Fruit fly (Drosophila melanogaster) whole organism, embryonic: ENCODE results near the gene CG14229.

Experiments
- B-H2 ChIP-seq: fragments of 200-800 bp; sonication (Bioruptor generic); optimal IDR thresholded peaks from 2 replicates; lab custom pipeline; 2018; ENCODE audit warnings: missing biosample characterization, mild to moderate bottlenecking, missing genetic modification characterization
- CG10147 ChIP-seq: fragments of 200-800 bp; sonication (Bioruptor generic); optimal IDR thresholded peaks from 2 replicates; lab custom pipeline; 2019; ENCODE audit warnings: missing biosample characterization, mild to moderate bottlenecking, missing genetic modification characterization, moderate library complexity
- CG1024 ChIP-seq: fragments of 200-800 bp; sonication (Bioruptor generic); IDR thresholded peaks from 2 replicates; pipeline ENCODE4 v1.3.6; 2022; ENCODE audit warnings: missing biosample characterization, missing genetic modification characterization
- CG10543 ChIP-seq: fragments of 200-800 bp; sonication (Bioruptor generic); optimal IDR thresholded peaks from 3 replicates; lab custom pipeline; 2017; ENCODE audit warnings: missing biosample characterization, mild to moderate bottlenecking, missing genetic modification characterization, moderate library complexity
- CG11695 ChIP-seq: fragments of 200-800 bp; sonication (Bioruptor generic); IDR thresholded peaks from 3 replicates; pipeline ENCODE4 v1.3.6; 2022; ENCODE audit warnings: missing biosample characterization, missing genetic modification characterization
- CG12659 ChIP-seq: fragments of 200-800 bp; sonication (Bioruptor generic); optimal IDR thresholded peaks from 3 replicates; lab custom pipeline; 2017; ENCODE audit warnings: mild to moderate bottlenecking, missing biosample characterization, missing genetic modification reagents, missing genetic modification characterization
- CG14441 ChIP-seq: fragments of 200-800 bp; sonication (Bioruptor generic); IDR thresholded peaks from 2 replicates; pipeline ENCODE4 v1.3.6; 2022; ENCODE audit warnings: missing biosample characterization, missing genetic modification characterization
- CG15073 ChIP-seq: fragments of 200-800 bp; sonication (Bioruptor generic); optimal IDR thresholded peaks from 2 replicates; lab custom pipeline; 2016; ENCODE audit warnings: missing biosample characterization, missing genetic modification characterization
- CG18764 ChIP-seq: fragments of 200-800 bp; sonication (Bioruptor generic); optimal IDR thresholded peaks from 3 replicates; lab custom pipeline; 2016; ENCODE audit warnings: missing biosample characterization, missing genetic modification characterization
- CG2199 ChIP-seq: fragments of 200-800 bp; sonication (Bioruptor generic); IDR thresholded peaks from 3 replicates; pipeline ENCODE4 v1.3.6; 2022; ENCODE audit warnings: missing biosample characterization, missing genetic modification characterization
- CG2678 ChIP-seq: fragments of 200-800 bp; sonication (Bioruptor generic); optimal IDR thresholded peaks from 3 replicates; lab custom pipeline; 2019; ENCODE audit warnings: missing biosample characterization, mild to moderate bottlenecking, missing genetic modification characterization, moderate library complexity
- CG33213 ChIP-seq: fragments of 200-800 bp; sonication (Bioruptor generic); optimal IDR thresholded peaks from 3 replicates; lab custom pipeline; 2016; ENCODE audit warnings: missing biosample characterization, missing genetic modification characterization
- CG4404 ChIP-seq: fragments of 200-800 bp; sonication (Bioruptor generic); IDR thresholded peaks from 2 replicates; pipeline ENCODE4 v1.3.6; 2022; ENCODE audit warnings: missing biosample characterization, missing genetic modification characterization
- CG4424 ChIP-seq: fragments of 200-800 bp; sonication (Bioruptor generic); optimal IDR thresholded peaks from 3 replicates; lab custom pipeline; 2016; ENCODE audit warnings: missing biosample characterization, missing genetic modification characterization
- CG6683 ChIP-seq: fragments of 200-800 bp; sonication (Bioruptor generic); optimal IDR thresholded peaks from 2 replicates; lab custom pipeline; 2017; ENCODE audit warnings: missing biosample characterization, mild to moderate bottlenecking, missing genetic modification characterization, missing genetic modification reagents
- Dref ChIP-seq: fragments of 200-800 bp; sonication (Bioruptor generic); IDR thresholded peaks from 2 replicates; pipeline ENCODE4 v1.3.6; 2022; ENCODE audit warnings: missing biosample characterization, missing genetic modification characterization
- H2.0 ChIP-seq: fragments of 200-800 bp; sonication (Bioruptor generic); IDR thresholded peaks from 2 replicates; pipeline ENCODE4 v1.3.6; 2022; ENCODE audit warnings: missing biosample characterization, missing genetic modification characterization
- HmgZ ChIP-seq: fragments of 200-800 bp; sonication (Bioruptor generic); optimal IDR thresholded peaks from 2 replicates; lab custom pipeline; 2018; ENCODE audit warnings: missing biosample characterization, mild to moderate bottlenecking, missing genetic modification characterization
- Hr39 ChIP-seq: fragments of >200 bp; optimal IDR thresholded peaks from 2 replicates; lab custom pipeline; 2017
- Hr51 ChIP-seq, 2 experiments: fragments of 200-800 bp; sonication (Bioruptor generic); optimal IDR thresholded peaks; 2 replicates in 1 of 2; 3 replicates in 1 of 2; lab custom pipeline; 2016 to 2018; ENCODE audit warnings: missing biosample characterization in 2 of 2, missing genetic modification characterization in 2 of 2, mild to moderate bottlenecking in 1 of 2, moderate library complexity in 1 of 2
- MBD-R2 ChIP-seq: fragments of 200-800 bp; sonication (Bioruptor generic); IDR thresholded peaks from 2 replicates; pipeline ENCODE4 v1.3.6; 2022; ENCODE audit warnings: missing biosample characterization, missing genetic modification characterization
- ab ChIP-seq: fragments of 200-800 bp; sonication (Bioruptor generic); optimal IDR thresholded peaks from 2 replicates; lab custom pipeline; 2016; ENCODE audit warnings: missing biosample characterization, missing genetic modification characterization
- abd-A ChIP-seq: fragments of 200-800 bp; sonication (Bioruptor generic); optimal IDR thresholded peaks from 3 replicates; lab custom pipeline; 2019; ENCODE audit warnings: missing biosample characterization, mild to moderate bottlenecking, missing genetic modification characterization, moderate library complexity
- ato ChIP-seq: fragments of 200-800 bp; sonication (Bioruptor generic); IDR thresholded peaks from 2 replicates; pipeline ENCODE4 v1.3.6; 2022; ENCODE audit warnings: missing biosample characterization, missing genetic modification characterization; ENCODE audit not compliant: partially characterized antibody
- croc ChIP-seq: fragments of 200-800 bp; sonication (Bioruptor generic); conservative IDR thresholded peaks from 3 replicates; pipeline ENCODE4 v1.3.6; 2022; ENCODE audit warnings: missing biosample characterization, missing genetic modification characterization
- cwo ChIP-seq: fragments of 200-800 bp; sonication (Bioruptor generic); optimal IDR thresholded peaks from 3 replicates; lab custom pipeline; 2017; ENCODE audit warnings: missing biosample characterization, missing genetic modification characterization, mild to moderate bottlenecking, moderate library complexity, missing genetic modification reagents
- dati ChIP-seq: fragments of 200-800 bp; sonication (Bioruptor generic); IDR thresholded peaks from 2 replicates; pipeline ENCODE4 v1.3.6; 2022; ENCODE audit warnings: missing biosample characterization, missing genetic modification characterization
- en ChIP-seq: fragments of 200-800 bp; sonication (Bioruptor generic); optimal IDR thresholded peaks from 2 replicates; lab custom pipeline; 2016; ENCODE audit warnings: missing biosample characterization, missing genetic modification characterization
- ewg ChIP-seq: fragments of 200-800 bp; sonication (Bioruptor generic); optimal IDR thresholded peaks from 3 replicates; lab custom pipeline; 2017; ENCODE audit warnings: mild to moderate bottlenecking, missing biosample characterization, missing genetic modification reagents, missing genetic modification characterization
- fd3F ChIP-seq: fragments of 200-800 bp; sonication (Bioruptor generic); optimal IDR thresholded peaks from 2 replicates; lab custom pipeline; 2018; ENCODE audit warnings: missing biosample characterization, mild to moderate bottlenecking, missing genetic modification characterization, moderate library complexity
- jing ChIP-seq: fragments of 200-800 bp; sonication (Bioruptor generic); optimal IDR thresholded peaks from 2 replicates; lab custom pipeline; 2018; ENCODE audit warnings: missing biosample characterization, mild to moderate bottlenecking, missing genetic modification characterization
- lab ChIP-seq: fragments of 200-800 bp; sonication (Bioruptor generic); optimal IDR thresholded peaks from 3 replicates; lab custom pipeline; 2017; ENCODE audit warnings: missing biosample characterization, missing genetic modification characterization, mild to moderate bottlenecking, moderate library complexity, missing genetic modification reagents
- lov ChIP-seq, 2 experiments: fragments of 200-800 bp in 1 of 2; fragments of >200 bp in 1 of 2; sonication (Bioruptor generic) in 1 of 2; IDR thresholded peaks in 1 of 2; optimal IDR thresholded peaks in 1 of 2; 2 replicates in 1 of 2; 3 replicates in 1 of 2; pipeline versions ENCODE4 v1.3.6 to Lab custom; 2017 to 2022; ENCODE audit warnings: missing biosample characterization in 1 of 2, missing genetic modification characterization in 1 of 2
- nau ChIP-seq: fragments of 200-800 bp; sonication (Bioruptor generic); optimal IDR thresholded peaks from 3 replicates; lab custom pipeline; 2017; ENCODE audit warnings: missing biosample characterization, mild to moderate bottlenecking, missing genetic modification characterization, missing genetic modification reagents
- nmo ChIP-seq: fragments of 200-800 bp; sonication (Bioruptor generic); optimal IDR thresholded peaks from 2 replicates; lab custom pipeline; 2018; ENCODE audit warnings: missing biosample characterization, mild to moderate bottlenecking, missing genetic modification characterization, moderate library complexity
- nom ChIP-seq: fragments of 200-800 bp; sonication (Bioruptor generic); optimal IDR thresholded peaks from 2 replicates; lab custom pipeline; 2017; ENCODE audit warnings: missing biosample characterization, missing genetic modification characterization, mild to moderate bottlenecking, moderate library complexity, missing genetic modification reagents
- pan ChIP-seq, 4 experiments: fragments of >200 bp in 3 of 4; fragments of 200-800 bp in 1 of 4; sonication (Bioruptor generic) in 1 of 4; optimal IDR thresholded peaks in 3 of 4; IDR thresholded peaks in 1 of 4; 2 replicates each; pipeline versions ENCODE4 v1.3.6 to Lab custom; 2017 to 2022; ENCODE audit warnings: missing biosample characterization in 2 of 4, missing genetic modification characterization in 2 of 4, mixed read lengths in 1 of 4
- pho ChIP-seq: fragments of 200-800 bp; sonication (Bioruptor generic); optimal IDR thresholded peaks from 2 replicates; lab custom pipeline; 2016; ENCODE audit warnings: missing biosample characterization, missing genetic modification characterization
- pum ChIP-seq: fragments of 200-800 bp; sonication (Bioruptor generic); optimal IDR thresholded peaks from 2 replicates; lab custom pipeline; 2016; ENCODE audit warnings: missing biosample characterization, missing genetic modification characterization
- repo ChIP-seq: fragments of 200-800 bp; sonication (Bioruptor generic); optimal IDR thresholded peaks from 2 replicates; lab custom pipeline; 2016; ENCODE audit warnings: missing biosample characterization, missing genetic modification characterization
- rib ChIP-seq: fragments of 200-800 bp; sonication (Bioruptor generic); IDR thresholded peaks from 2 replicates; pipeline ENCODE4 v1.3.6; 2022; ENCODE audit warnings: missing biosample characterization, missing genetic modification characterization
- salm ChIP-seq: fragments of 200-800 bp; sonication (Bioruptor generic); optimal IDR thresholded peaks from 2 replicates; lab custom pipeline; 2018; ENCODE audit warnings: missing biosample characterization, mild to moderate bottlenecking, missing genetic modification characterization
- sc ChIP-seq, 3 experiments: fragments of >200 bp in 2 of 3; fragments of 200-800 bp in 1 of 3; sonication (Bioruptor generic) in 1 of 3; optimal IDR thresholded peaks; 2 replicates in 2 of 3; 3 replicates in 1 of 3; lab custom pipeline; 2017; ENCODE audit warnings: mild to moderate bottlenecking in 1 of 3, missing biosample characterization in 1 of 3, missing genetic modification characterization in 1 of 3, missing genetic modification reagents in 1 of 3
- shn ChIP-seq: fragments of 200-800 bp; sonication (Bioruptor generic); optimal IDR thresholded peaks from 3 replicates; lab custom pipeline; 2016; ENCODE audit warnings: missing biosample characterization, missing genetic modification characterization
- sug ChIP-seq: fragments of 200-800 bp; optimal IDR thresholded peaks from 2 replicates; lab custom pipeline; 2019; ENCODE audit warnings: missing biosample characterization, mild to moderate bottlenecking, missing genetic modification characterization, moderate library complexity
- ttk ChIP-seq: fragments of 200-800 bp; sonication (Bioruptor generic); IDR thresholded peaks from 2 replicates; pipeline ENCODE4 v2.1.2; 2022; ENCODE audit warnings: missing biosample characterization, missing genetic modification characterization
- wor ChIP-seq: fragments of 200-800 bp; sonication (Bioruptor generic); IDR thresholded peaks from 2 replicates; pipeline ENCODE4 v1.3.6; 2022; ENCODE audit warnings: missing biosample characterization, missing genetic modification characterization
- zen ChIP-seq: fragments of 200-800 bp; sonication (Bioruptor generic); optimal IDR thresholded peaks from 3 replicates; lab custom pipeline; 2018; ENCODE audit warnings: missing biosample characterization, mild to moderate bottlenecking, missing genetic modification characterization, moderate library complexity

The CG14229 gene

dm6 chrX:19665684-19666141, 29.3 kb downstream of the CG14229 start (continued):
- TF ChIP-seq ab (GFP tag; lab: Kevin White, UChicago) (no peak), CG33213 (GFP tag; lab: Kevin White, UChicago) (peak; percentile 3), Hr51 (GFP tag; optimal IDR thresholded peaks at IDR 0.05; lab: Kevin White, UChicago) (no peak), H2.0 (peak; percentile 15; the same call in 1 of the 2 replicates), shn (GFP tag; lab: Kevin White, UChicago) (peak; percentile 45), pho (no peak), nau (GFP tag; lab: Kevin White, UChicago) (no peak), CG2199 (GFP tag; lab: Robert Waterston, UW) (0 out of 3 replicates have a peak, but pooled peaks have one; percentile 61), CG6683 (GFP tag; lab: Kevin White, UChicago) (no peak), abd-A (no peak), HmgZ (tag; lab: Kevin White, UChicago) (peak; percentile 8), Hr39 (no peak), rib (0 out of 2 replicates have a peak, but pooled peaks have one; percentile 13), salm (tag; lab: Kevin White, UChicago) (no peak), fd3F (GFP tag; lab: Kevin White, UChicago) (no peak), CG14441 (peak; percentile 63), B-H2 (GFP tag; lab: Kevin White, UChicago) (no peak), CG12659 (GFP tag; lab: Kevin White, UChicago) (peak; percentile 3), pum (peak; percentile 24), CG1024 (GFP tag; lab: Robert Waterston, UW) (peak; percentile 23; the same call in 1 of the 2 replicates), CG10147 (GFP tag; lab: Kevin White, UChicago) (peak; percentile 8), nom (peak; percentile 24), MBD-R2 (GFP tag; lab: Robert Waterston, UW) (0 out of 2 replicates have a peak, but pooled peaks have one; percentile 23), wor (no peak), CG10543 (GFP tag; lab: Kevin White, UChicago) (no peak), Dref (GFP tag; lab: Robert Waterston, UW) (0 out of 2 replicates have a peak, but pooled peaks have one; percentile 17), sc (optimal IDR thresholded peaks at IDR 0.05; lab: Kevin White, UChicago) (no peak), sc (GFP tag; optimal IDR thresholded peaks at IDR 0.05; lab: Kevin White, UChicago) (no peak), en (GFP tag; lab: Kevin White, UChicago) (no peak), nmo (GFP tag; lab: Kevin White, UChicago) (peak; percentile 5), CG15073 (GFP tag; lab: Kevin White, UChicago) (no peak), pan (optimal IDR thresholded peaks at IDR 0.05; lab: Kevin White, UChicago) (no peak), pan (GFP tag; optimal IDR thresholded peaks at IDR 0.05 in 1 of 2, IDR thresholded peaks at IDR 0.05 in 1 of 2) (peak in 1 of 2 experiments; percentile 51), CG4404 (peak; percentile 55; the same call in 1 of the 2 replicates), CG4424 (GFP tag; lab: Kevin White, UChicago) (no peak), CG2678 (tag; lab: Kevin White, UChicago) (peak; percentile 40), lab (GFP tag; lab: Kevin White, UChicago) (no peak), zen (tag; lab: Kevin White, UChicago) (no peak), dati (GFP tag; lab: Robert Waterston, UW) (no peak), ttk (GFP tag; lab: Robert Waterston, UW) (peak; percentile 41; the same call in 1 of the 2 replicates), CG18764 (GFP tag; lab: Kevin White, UChicago) (no peak), sug (tag; lab: Kevin White, UChicago) (peak; percentile 86), jing (GFP tag; lab: Kevin White, UChicago) (no peak), ato (GFP tag; lab: Robert Waterston, UW) (no peak), croc (GFP tag; lab: Robert Waterston, UW) (no peak), cwo (GFP tag; lab: Kevin White, UChicago) (no peak), lov (optimal IDR thresholded peaks at IDR 0.05; lab: Kevin White, UChicago) (no peak), lov (GFP tag; IDR thresholded peaks at IDR 0.05; lab: Robert Waterston, UW) (no peak), CG11695 (GFP tag; lab: Robert Waterston, UW) (no peak), repo (GFP tag; lab: Kevin White, UChicago) (no peak), ewg (GFP tag; lab: Kevin White, UChicago) (no peak)
